Worm (Caenorhabditis elegans) whole organism, L1 larva: Measurements from ENCODE around the gene nhr-205.

Experiments
- C04F5.9 ChIP-seq: sonication (generic microtip); optimal IDR thresholded peaks from 2 replicates; lab custom pipeline; 2016; ENCODE audit warnings: missing genetic modification characterization, missing compliant biosample characterization
- C34B4.2 ChIP-seq: sonication (generic microtip); optimal IDR thresholded peaks from 2 replicates; lab custom pipeline; 2017; ENCODE audit warnings: mild to moderate bottlenecking, missing genetic modification characterization, missing compliant biosample characterization
- alr-1 ChIP-seq: fragments of 200-800 bp; sonication (Bioruptor generic); optimal IDR thresholded peaks from 2 replicates; lab custom pipeline; 2018; ENCODE audit warnings: borderline replicate concordance, mild to moderate bottlenecking, missing genetic modification characterization, missing compliant biosample characterization
- aly-2 ChIP-seq: fragments of 150-350 bp; optimal IDR thresholded peaks from 2 replicates; lab custom pipeline; 2014; ENCODE audit warnings: missing biosample characterization, missing genetic modification characterization
- ceh-63 ChIP-seq: fragments of 200-800 bp; sonication (Bioruptor generic); optimal IDR thresholded peaks from 2 replicates; lab custom pipeline; 2018; ENCODE audit warnings: mild to moderate bottlenecking, missing genetic modification characterization, missing compliant biosample characterization
- ceh-8 ChIP-seq: fragments of 200-800 bp; sonication (Bioruptor generic); optimal IDR thresholded peaks from 2 replicates; lab custom pipeline; 2018; ENCODE audit warnings: mild to moderate bottlenecking, missing genetic modification characterization, moderate library complexity, missing compliant biosample characterization
- ces-1 ChIP-seq: fragments of 150-350 bp; optimal IDR thresholded peaks from 2 replicates; lab custom pipeline; 2014; ENCODE audit warnings: missing biosample characterization, missing genetic modification reagents, missing genetic modification characterization
- efl-1 ChIP-seq, 4 experiments: fragments of 150-350 bp; optimal IDR thresholded peaks in 3 of 4; peaks in 1 of 4; 1 replicate in 1 of 4; 2 replicates in 3 of 4; lab custom pipeline; 2014; ENCODE audit warnings: missing biosample characterization in 2 of 4, missing genetic modification characterization in 2 of 4, missing genetic modification reagents in 2 of 4
- elt-2 ChIP-seq: sonication (generic microtip); optimal IDR thresholded peaks from 2 replicates; lab custom pipeline; 2016; ENCODE audit warnings: missing genetic modification characterization, mild to moderate bottlenecking, inconsistent platforms, missing compliant biosample characterization, missing genetic modification reagents
- ets-5 ChIP-seq: fragments of 200-800 bp; sonication (Bioruptor generic); IDR thresholded peaks from 2 replicates; pipeline ENCODE4 v1.3.6; 2022; ENCODE audit warnings: missing genetic modification characterization, missing compliant biosample characterization
- fkh-10 ChIP-seq: sonication (generic microtip); optimal IDR thresholded peaks from 2 replicates; lab custom pipeline; 2017; ENCODE audit warnings: missing biosample characterization, missing genetic modification reagents, missing genetic modification characterization
- fos-1 ChIP-seq: fragments of 150-350 bp; optimal IDR thresholded peaks from 2 replicates; lab custom pipeline; 2014; ENCODE audit warnings: missing biosample characterization, missing genetic modification characterization
- hlh-4 ChIP-seq: sonication (generic microtip); optimal IDR thresholded peaks from 2 replicates; lab custom pipeline; 2016; ENCODE audit warnings: mild to moderate bottlenecking, missing genetic modification characterization, missing compliant biosample characterization
- isw-1 ChIP-seq: fragments of 200-800 bp; sonication (Bioruptor generic); IDR thresholded peaks from 2 replicates; pipeline ENCODE4 v1.3.6; 2022; ENCODE audit warnings: missing genetic modification characterization, missing compliant biosample characterization
- lin-13 ChIP-seq: fragments of 150-350 bp; optimal IDR thresholded peaks from 2 replicates; lab custom pipeline; 2014; ENCODE audit warnings: missing biosample characterization, missing genetic modification reagents, missing genetic modification characterization
- lin-14 ChIP-seq: fragments of 200-800 bp; sonication (Bioruptor generic); optimal IDR thresholded peaks from 2 replicates; lab custom pipeline; 2018; ENCODE audit warnings: mild to moderate bottlenecking, missing genetic modification characterization, moderate library complexity, missing compliant biosample characterization
- lir-3 ChIP-seq: sonication (generic microtip); optimal IDR thresholded peaks from 2 replicates; lab custom pipeline; 2016; ENCODE audit warnings: mild to moderate bottlenecking, missing genetic modification characterization, moderate library complexity, missing compliant biosample characterization; ENCODE audit not compliant: poor library complexity
- mab-9 ChIP-seq: fragments of 200-800 bp; sonication (Bioruptor generic); IDR thresholded peaks from 2 replicates; pipeline ENCODE4 v1.3.6; 2022; ENCODE audit warnings: missing genetic modification reagents, missing genetic modification characterization, missing compliant biosample characterization
- mdl-1 ChIP-seq, 2 experiments: fragments of 150-350 bp; optimal IDR thresholded peaks; 2 replicates each; lab custom pipeline; 2014 to 2017; ENCODE audit warnings: missing biosample characterization in 2 of 2, missing genetic modification characterization in 2 of 2, inconsistent platforms in 1 of 2
- mef-2 ChIP-seq: fragments of 150-350 bp; optimal IDR thresholded peaks from 2 replicates; lab custom pipeline; 2014; ENCODE audit warnings: missing biosample characterization, missing genetic modification characterization
- mep-1 ChIP-seq: fragments of 150-350 bp; optimal IDR thresholded peaks from 2 replicates; lab custom pipeline; 2014; ENCODE audit warnings: missing biosample characterization, missing genetic modification characterization
- nhr-20 ChIP-seq: sonication (generic microtip); optimal IDR thresholded peaks from 2 replicates; lab custom pipeline; 2016; ENCODE audit warnings: mild to moderate bottlenecking, missing genetic modification characterization, missing compliant biosample characterization
- nhr-237 ChIP-seq: fragments of 150-350 bp; optimal IDR thresholded peaks from 2 replicates; lab custom pipeline; 2014; ENCODE audit warnings: missing biosample characterization, missing genetic modification characterization
- nhr-71 ChIP-seq: sonication (generic microtip); optimal IDR thresholded peaks from 2 replicates; lab custom pipeline; 2016; ENCODE audit warnings: mild to moderate bottlenecking, missing genetic modification characterization, moderate library complexity, missing compliant biosample characterization
- nhr-76 ChIP-seq: sonication (generic microtip); optimal IDR thresholded peaks from 2 replicates; lab custom pipeline; 2017; ENCODE audit warnings: missing biosample characterization, missing genetic modification characterization
- nhr-77 ChIP-seq: fragments of 150-350 bp; optimal IDR thresholded peaks from 2 replicates; lab custom pipeline; 2014; ENCODE audit warnings: missing biosample characterization, missing genetic modification characterization
- nhr-90 ChIP-seq: sonication (generic microtip); optimal IDR thresholded peaks from 2 replicates; lab custom pipeline; 2016; ENCODE audit warnings: mild to moderate bottlenecking, missing genetic modification characterization, missing compliant biosample characterization; ENCODE audit not compliant: poor library complexity
- pag-3 ChIP-seq: sonication (generic microtip); optimal IDR thresholded peaks from 2 replicates; lab custom pipeline; 2017; ENCODE audit warnings: missing genetic modification characterization, mild to moderate bottlenecking, missing compliant biosample characterization, antibody characterized with exemption, borderline replicate concordance; ENCODE audit not compliant: insufficient read depth
- pax-3 ChIP-seq: fragments of 200-800 bp; sonication (Bioruptor generic); optimal IDR thresholded peaks from 2 replicates; lab custom pipeline; 2018; ENCODE audit warnings: mild to moderate bottlenecking, missing genetic modification characterization, moderate library complexity, missing compliant biosample characterization
- rnt-1 ChIP-seq: sonication (generic microtip); optimal IDR thresholded peaks from 2 replicates; lab custom pipeline; 2016; ENCODE audit warnings: mild to moderate bottlenecking, missing genetic modification characterization, moderate library complexity, missing compliant biosample characterization
- skn-1 ChIP-seq: fragments of 150-350 bp; optimal IDR thresholded peaks from 2 replicates; lab custom pipeline; 2014; ENCODE audit warnings: missing biosample characterization, missing genetic modification characterization
- sup-37 ChIP-seq: fragments of 200-800 bp; sonication (Bioruptor generic); optimal IDR thresholded peaks from 2 replicates; lab custom pipeline; 2018; ENCODE audit warnings: mild to moderate bottlenecking, missing genetic modification characterization, missing compliant biosample characterization
- unc-130 ChIP-seq: fragments of 150-350 bp; optimal IDR thresholded peaks from 2 replicates; lab custom pipeline; 2017; ENCODE audit warnings: missing biosample characterization, missing genetic modification characterization, inconsistent platforms
- unc-86 ChIP-seq: sonication (generic microtip); optimal IDR thresholded peaks from 2 replicates; lab custom pipeline; 2016; ENCODE audit warnings: missing genetic modification characterization, missing compliant biosample characterization
- zip-4 ChIP-seq: fragments of 200-800 bp; sonication (Bioruptor generic); optimal IDR thresholded peaks from 2 replicates; lab custom pipeline; 2018; ENCODE audit warnings: mild to moderate bottlenecking, missing genetic modification characterization, moderate library complexity, missing compliant biosample characterization
- ztf-11 ChIP-seq, 2 experiments: sonication (generic microtip); optimal IDR thresholded peaks; 2 replicates each; lab custom pipeline; 2016 to 2017; ENCODE audit warnings: missing genetic modification characterization in 2 of 2, missing biosample characterization in 1 of 2, missing compliant biosample characterization in 1 of 2
- ztf-4 ChIP-seq: fragments of 150-350 bp; optimal IDR thresholded peaks from 2 replicates; lab custom pipeline; 2014; ENCODE audit warnings: missing biosample characterization, missing genetic modification characterization

nhr-205 gene

ce11 chrV:10117465-10117864, 35.9 kb upstream of the nhr-205 start, which contains the start of gene C08B6.5:
C08B6.5 (plus strand) TSS chrV:10117765.
- TF ChIP-seq nhr-90 (no peak), alr-1 (tag; lab: Kevin White, UChicago) (no peak), ceh-63 (GFP tag; lab: Kevin White, UChicago) (no peak), lin-13 (no peak), aly-2 (tag; lab: Kevin White, UChicago) (no peak), isw-1 (GFP tag; lab: Robert Waterston, UW) (no peak), ces-1 (GFP tag; lab: Kevin White, UChicago) (no peak), lir-3 (tag; lab: Kevin White, UChicago) (no peak), nhr-20 (tag; lab: Kevin White, UChicago) (no peak), nhr-237 (tag; lab: Kevin White, UChicago) (no peak), pag-3 (tag; lab: Kevin White, UChicago) (no peak), elt-2 (tag; lab: Kevin White, UChicago) (no peak), C04F5.9 (tag; lab: Kevin White, UChicago) (no peak), ztf-11 (tag; optimal IDR thresholded peaks at IDR 0.05; lab: Kevin White, UChicago) (no peak), sup-37 (no peak), mef-2 (tag; lab: Kevin White, UChicago) (no peak), nhr-71 (no peak), skn-1 (tag; lab: Kevin White, UChicago) (no peak), hlh-4 (no peak)
- TF ChIP-seq, all 84 proteins: peak for 0

ce11 chrV:10114329-10114728, 32.8 kb upstream of the nhr-205 start, which contains the start of gene cht-5:
cht-5 (plus strand) TSS chrV:10114629.
- TF ChIP-seq unc-86 (tag; lab: Kevin White, UChicago) (no peak), ets-5 (GFP tag; lab: Robert Waterston, UW) (no peak), ceh-8 (GFP tag; lab: Kevin White, UChicago) (no peak), ztf-4 (tag; lab: Kevin White, UChicago) (no peak), C34B4.2 (tag; lab: Kevin White, UChicago) (no peak), pax-3 (no peak), mep-1 (no peak), alr-1 (tag; lab: Kevin White, UChicago) (no peak), efl-1 (optimal IDR thresholded peaks at IDR 0.05; lab: Kevin White, UChicago) (no peak), efl-1 (GFP tag; optimal IDR thresholded peaks at IDR 0.05 in 1 of 2; lab: Kevin White, UChicago) (no peak)

ce11 chrV:10112187-10112586, 30.6 kb upstream of the nhr-205 start, which contains the start of gene C08B6.3:
C08B6.3 (minus strand) TSS chrV:10112287.
- TF ChIP-seq sup-37 (no peak), zip-4 (GFP tag; lab: Kevin White, UChicago) (no peak), lin-14 (GFP tag; lab: Kevin White, UChicago) (no peak), unc-130 (tag; lab: Kevin White, UChicago) (no peak), lin-13 (no peak), mab-9 (GFP tag; lab: Robert Waterston, UW) (no peak), pag-3 (tag; lab: Kevin White, UChicago) (no peak), fos-1 (tag; lab: Kevin White, UChicago) (no peak)

DNA sequence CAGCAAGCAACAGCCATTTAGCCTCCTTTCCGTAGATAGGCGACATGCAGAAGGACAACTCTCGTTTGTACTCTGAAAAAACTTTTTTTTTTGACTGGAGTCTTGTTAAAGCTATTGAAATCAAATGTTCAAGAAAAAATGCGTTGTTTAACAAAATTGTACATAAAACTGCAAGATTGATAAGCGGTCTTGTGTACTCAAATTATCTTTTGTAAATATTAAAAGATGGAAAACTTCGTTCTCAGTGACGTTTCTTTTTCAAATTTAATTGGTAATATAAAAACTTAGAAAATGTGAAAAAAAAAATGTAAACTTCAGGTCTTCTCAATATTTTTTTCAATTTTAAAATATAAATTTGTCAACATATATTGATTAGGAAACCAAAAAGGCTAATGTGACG, 29.6 kb upstream of the nhr-205 start:
- no peak for TF ChIP-seq nhr-77 (tag; lab: Kevin White, UChicago)
- no peak for TF ChIP-seq fkh-10 (GFP tag; lab: Kevin White, UChicago)
- TF ChIP-seq rnt-1 (tag; lab: Kevin White, UChicago), result no peak
- no peak for TF ChIP-seq mdl-1 (tag; optimal IDR thresholded peaks at IDR 0.05; lab: Kevin White, UChicago)
- TF ChIP-seq nhr-76 (tag; lab: Kevin White, UChicago), result no peak
